Worm (Caenorhabditis elegans): ENCODE data around the gene metl-18.

- TF ChIP-seq unc-62 (GFP tag; optimal IDR thresholded peaks at IDR 0.05) (no peak), lin-40 (tag; optimal IDR thresholded peaks at IDR 0.05) (no peak), nfya-1 (tag; optimal IDR thresholded peaks at IDR 0.05; ENCODE audit: borderline replicate concordance, insufficient read depth) (no peak), ama-1 (optimal IDR thresholded peaks at IDR 0.05) (no peak), ama-1 (GFP tag; optimal IDR thresholded peaks at IDR 0.05) (no peak), let-607 (tag; optimal IDR thresholded peaks at IDR 0.05) (no peak), sea-2 (GFP tag; IDR thresholded peaks at IDR 0.05) (no peak), madf-3 (GFP tag; IDR thresholded peaks at IDR 0.05) (no peak), lin-26 (GFP tag; IDR thresholded peaks at IDR 0.05) (no peak), dpl-1 (GFP tag; optimal IDR thresholded peaks at IDR 0.05) (no peak), snpc-3.4 (tag; optimal IDR thresholded peaks at IDR 0.05) (no peak)
These were observed 4.2 kb downstream of the metl-18 start for ce11 chrIII:3429761-3430160.
